Worm (Caenorhabditis elegans) whole organism, midembryonic: ENCODE results near the gene ptr-13.

ENCODE experiments used
- T22C8.4 ChIP-seq: fragments of 200-800 bp; sonication (Bioruptor generic); IDR thresholded peaks from 2 replicates; pipeline ENCODE4 v1.3.6; 2022; ENCODE audit warnings: missing genetic modification characterization, missing compliant biosample characterization
- cog-1 ChIP-seq: sonication (generic microtip); optimal IDR thresholded peaks from 2 replicates; lab custom pipeline; 2016; ENCODE audit warnings: missing genetic modification characterization, missing compliant biosample characterization
- flt-1 ChIP-seq: fragments of 200-800 bp; sonication (Bioruptor generic); IDR thresholded peaks from 2 replicates; pipeline ENCODE4 v1.3.6; 2022; ENCODE audit warnings: missing genetic modification characterization, missing compliant biosample characterization
- klf-2 ChIP-seq: fragments of 200-800 bp; sonication (Bioruptor generic); conservative IDR thresholded peaks from 2 replicates; pipeline ENCODE4 v1.3.6; 2022; ENCODE audit warnings: missing genetic modification reagents, missing genetic modification characterization, missing compliant biosample characterization
- tab-1 ChIP-seq: fragments of 200-800 bp; sonication (Bioruptor generic); IDR thresholded peaks from 2 replicates; pipeline ENCODE4 v1.3.6; 2022; ENCODE audit warnings: missing genetic modification characterization, missing compliant biosample characterization
- ztf-23 ChIP-seq: fragments of 200-800 bp; sonication (Bioruptor generic); IDR thresholded peaks from 2 replicates; pipeline ENCODE4 v1.3.6; 2022; ENCODE audit warnings: missing genetic modification reagents, missing genetic modification characterization, missing compliant biosample characterization
- ztf-29 ChIP-seq: fragments of 200-800 bp; sonication (Bioruptor generic); IDR thresholded peaks from 2 replicates; pipeline ENCODE4 v1.3.6; 2022; ENCODE audit warnings: missing genetic modification reagents, missing genetic modification characterization, missing compliant biosample characterization

ce11 chrII:11200234-11200755 lies 38.0 kb upstream of the ptr-13 start:
- TF ChIP-seq klf-2: no peak
- TF ChIP-seq ztf-29 (GFP tag; lab: Robert Waterston, UW): no peak
- no peak for TF ChIP-seq T22C8.4 (GFP tag; lab: Robert Waterston, UW)
- no peak for TF ChIP-seq tab-1
- TF ChIP-seq ztf-23 (GFP tag; lab: Robert Waterston, UW): no peak
- TF ChIP-seq cog-1 (tag; lab: Kevin White, UChicago): no peak
- no peak for TF ChIP-seq flt-1 (GFP tag; lab: Robert Waterston, UW)
